Fruit fly (Drosophila melanogaster) whole organism: ENCODE data around the gene CG17376.

ENCODE experiments used
- CG8478 ChIP-seq: fragments of >200 bp; optimal IDR thresholded peaks from 2 replicates; lab custom pipeline; 2018; ENCODE audit warnings: inconsistent platforms
- Dll ChIP-seq: fragments of >200 bp; optimal IDR thresholded peaks from 2 replicates; lab custom pipeline; 2017
- EcR ChIP-seq, 2 experiments: fragments of >200 bp; optimal IDR thresholded peaks; 2 replicates each; lab custom pipeline; 2017; ENCODE audit warnings: missing biosample characterization in 2 of 2, missing genetic modification characterization in 2 of 2, missing genetic modification reagents in 2 of 2
- pan ChIP-seq: fragments of >200 bp; optimal IDR thresholded peaks from 2 replicates; lab custom pipeline; 2017
- psq ChIP-seq: fragments of >200 bp; optimal IDR thresholded peaks from 2 replicates; lab custom pipeline; 2017
- usp ChIP-seq: fragments of >200 bp; optimal IDR thresholded peaks from 2 replicates; lab custom pipeline; 2017; ENCODE audit warnings: missing biosample characterization, missing genetic modification characterization, mixed read lengths

CG17376 gene

dm6 chr2L:6787029-6787972 lies 13.4 kb downstream of the CG17376 start:
- TF ChIP-seq psq, result no peak
- TF ChIP-seq CG8478 (lab: Kevin White, UChicago), result peak; percentile 36
- TF ChIP-seq usp, result no peak
- no peak for TF ChIP-seq pan (lab: Kevin White, UChicago)
- TF ChIP-seq EcR (GFP tag; optimal IDR thresholded peaks at IDR 0.05; lab: Kevin White, UChicago), result peak; percentile 76 to 79
- peak; percentile 91 for TF ChIP-seq Dll (lab: Kevin White, UChicago)

- peak; percentile 91 for TF ChIP-seq Dll (lab: Kevin White, UChicago)
- TF ChIP-seq usp, result no peak
These were observed 14.0 kb downstream of the CG17376 start, which contains the start of gene nrv1 for dm6 chr2L:6786674-6787028. Gene nrv1, minus strand, starts transcription at chr2L:6786861.

dm6 chr2L:6785583-6785982 lies 15.1 kb downstream of the CG17376 start:
- no peak for TF ChIP-seq Dll (lab: Kevin White, UChicago)
- TF ChIP-seq usp, result no peak
- TF ChIP-seq CG8478 (lab: Kevin White, UChicago), result no peak
- no peak for TF ChIP-seq EcR (GFP tag; optimal IDR thresholded peaks at IDR 0.05; lab: Kevin White, UChicago)
- no peak for TF ChIP-seq psq

- no peak for TF ChIP-seq EcR (GFP tag; optimal IDR thresholded peaks at IDR 0.05; lab: Kevin White, UChicago)
- no peak for TF ChIP-seq usp
- no peak for TF ChIP-seq CG8478 (lab: Kevin White, UChicago)
- no peak for TF ChIP-seq pan (lab: Kevin White, UChicago)
- no peak for TF ChIP-seq Dll (lab: Kevin White, UChicago)
- TF ChIP-seq psq, result no peak
These were observed 16.5 kb downstream of the CG17376 start for dm6 chr2L:6784235-6784634.

- no peak for TF ChIP-seq EcR (GFP tag; optimal IDR thresholded peaks at IDR 0.05; lab: Kevin White, UChicago)
- TF ChIP-seq usp, result no peak
- TF ChIP-seq psq, result no peak
- no peak for TF ChIP-seq pan (lab: Kevin White, UChicago)
These were observed 17.3 kb downstream of the CG17376 start for dm6 chr2L:6783395-6783794.

dm6 chr2L:6774853-6775252 lies 25.8 kb downstream of the CG17376 start:
- TF ChIP-seq psq (no peak), EcR (GFP tag; optimal IDR thresholded peaks at IDR 0.05; lab: Kevin White, UChicago) (no peak), usp (no peak), pan (lab: Kevin White, UChicago) (no peak), CG8478 (lab: Kevin White, UChicago) (no peak), Dll (lab: Kevin White, UChicago) (no peak)

dm6 chr2L:6773645-6774044 lies 27.0 kb downstream of the CG17376 start, which contains the start of gene CG17378:
Gene CG17378, plus strand, starts transcription at chr2L:6774041.
- TF ChIP-seq psq (no peak), CG8478 (lab: Kevin White, UChicago) (no peak), EcR (GFP tag; optimal IDR thresholded peaks at IDR 0.05; lab: Kevin White, UChicago) (no peak), usp (no peak), Dll (lab: Kevin White, UChicago) (no peak), pan (lab: Kevin White, UChicago) (no peak)

- TF ChIP-seq EcR (GFP tag; optimal IDR thresholded peaks at IDR 0.05; lab: Kevin White, UChicago) (no peak), Dll (lab: Kevin White, UChicago) (no peak), psq (no peak), usp (no peak), CG8478 (lab: Kevin White, UChicago) (no peak), pan (lab: Kevin White, UChicago) (no peak)
These were observed 28.0 kb downstream of the CG17376 start, which contains the start of gene LUBEL for dm6 chr2L:6772655-6773054. Gene LUBEL, minus strand, starts transcription at chr2L:6772755.

dm6 chr2L:6759528-6759927 lies 41.2 kb downstream of the CG17376 start, which contains the start of gene CG11322:
Gene CG11322, minus strand, starts transcription at chr2L:6759628.
- TF ChIP-seq CG8478 (lab: Kevin White, UChicago) (no peak), pan (lab: Kevin White, UChicago) (no peak), usp (no peak), EcR (GFP tag; optimal IDR thresholded peaks at IDR 0.05; lab: Kevin White, UChicago) (no peak), psq (no peak), Dll (lab: Kevin White, UChicago) (no peak)

- TF ChIP-seq psq (no peak), usp (no peak), pan (lab: Kevin White, UChicago) (no peak), EcR (GFP tag; optimal IDR thresholded peaks at IDR 0.05; lab: Kevin White, UChicago) (no peak), CG8478 (lab: Kevin White, UChicago) (no peak), Dll (lab: Kevin White, UChicago) (no peak)
These were observed 49.7 kb downstream of the CG17376 start for dm6 chr2L:6751037-6751436.
